Worm (Caenorhabditis elegans) whole organism, L4 larva: Measurements from ENCODE around the gene clc-11.

Experiments used
- D1046.2 ChIP-seq: fragments of 200-800 bp; sonication (Bioruptor generic); IDR thresholded peaks from 2 replicates; pipeline ENCODE4 v1.3.6; 2022; ENCODE audit warnings: missing genetic modification characterization, missing compliant biosample characterization
- T20F7.1 ChIP-seq: fragments of 200-800 bp; sonication (Bioruptor generic); optimal IDR thresholded peaks from 2 replicates; lab custom pipeline; 2018; ENCODE audit warnings: mild to moderate bottlenecking, missing genetic modification characterization, missing compliant biosample characterization
- aha-1 ChIP-seq: fragments of 150-350 bp; peaks from one replicate; lab custom pipeline; 2014; ENCODE audit warnings: missing biosample characterization, missing genetic modification characterization
- ceh-28 ChIP-seq: fragments of 150-350 bp; optimal IDR thresholded peaks from 2 replicates; lab custom pipeline; 2014; ENCODE audit warnings: missing biosample characterization, missing genetic modification reagents, missing genetic modification characterization
- ceh-44 ChIP-seq: fragments of 200-800 bp; sonication (Bioruptor generic); IDR thresholded peaks from 2 replicates; pipeline ENCODE4 v1.3.6; 2022; ENCODE audit warnings: missing genetic modification reagents, missing genetic modification characterization, missing compliant biosample characterization
- ceh-62 ChIP-seq: sonication (generic microtip); optimal IDR thresholded peaks from 2 replicates; lab custom pipeline; 2017; ENCODE audit warnings: missing biosample characterization, missing genetic modification characterization
- ces-1 ChIP-seq: fragments of 150-350 bp; sonication (generic microtip); optimal IDR thresholded peaks from 4 replicates; lab custom pipeline; 2014; ENCODE audit warnings: missing biosample characterization, missing genetic modification reagents, missing genetic modification characterization
- daf-16 ChIP-seq, 3 experiments: sonication (generic microtip); optimal IDR thresholded peaks; 2 replicates each; lab custom pipeline; 2016 to 2017; ENCODE audit warnings: missing genetic modification characterization in 3 of 3, missing genetic modification reagents in 3 of 3, mild to moderate bottlenecking in 2 of 3, missing compliant biosample characterization in 2 of 3, missing biosample characterization in 1 of 3, moderate library complexity in 1 of 3
- dmd-6 ChIP-seq: fragments of 200-800 bp; sonication (Bioruptor generic); IDR thresholded peaks from 2 replicates; pipeline ENCODE4 v1.3.6; 2022; ENCODE audit warnings: missing genetic modification reagents, missing genetic modification characterization, missing compliant biosample characterization
- dve-1 ChIP-seq: sonication (generic microtip); optimal IDR thresholded peaks from 2 replicates; lab custom pipeline; 2017; ENCODE audit warnings: antibody characterized with exemption, mild to moderate bottlenecking, missing genetic modification characterization, missing compliant biosample characterization; ENCODE audit not compliant: insufficient read depth
- fos-1 ChIP-seq: fragments of 150-350 bp; optimal IDR thresholded peaks from 2 replicates; lab custom pipeline; 2014; ENCODE audit warnings: missing biosample characterization, missing genetic modification characterization
- hlh-30 ChIP-seq: sonication (generic microtip); optimal IDR thresholded peaks from 2 replicates; lab custom pipeline; 2017; ENCODE audit warnings: antibody characterized with exemption, mild to moderate bottlenecking, missing genetic modification characterization, missing compliant biosample characterization; ENCODE audit not compliant: insufficient read depth
- hmg-1.1 ChIP-seq: fragments of 200-800 bp; sonication (Bioruptor generic); IDR thresholded peaks from 2 replicates; pipeline ENCODE4 v1.3.6; 2022; ENCODE audit warnings: missing genetic modification reagents, missing genetic modification characterization, missing compliant biosample characterization
- lin-38 ChIP-seq: fragments of 200-800 bp; sonication (Bioruptor generic); IDR thresholded peaks from 2 replicates; pipeline ENCODE4 v1.3.6; 2022; ENCODE audit warnings: missing genetic modification reagents, missing genetic modification characterization, missing compliant biosample characterization
- lsy-2 ChIP-seq, 2 experiments: fragments of 150-350 bp in 1 of 2; sonication (generic microtip) in 1 of 2; optimal IDR thresholded peaks; 2 replicates each; lab custom pipeline; 2014 to 2017; ENCODE audit warnings: missing biosample characterization in 2 of 2, missing genetic modification characterization in 2 of 2
- mdt-29 ChIP-seq: fragments of 200-800 bp; sonication (Bioruptor generic); IDR thresholded peaks from 2 replicates; pipeline ENCODE4 v1.3.6; 2022; ENCODE audit warnings: missing genetic modification reagents, missing genetic modification characterization, missing compliant biosample characterization
- mep-1 ChIP-seq: fragments of 150-350 bp; sonication (generic microtip); optimal IDR thresholded peaks from 3 replicates; lab custom pipeline; 2014; ENCODE audit warnings: missing biosample characterization, missing genetic modification characterization
- mes-2 ChIP-seq: sonication (generic microtip); optimal IDR thresholded peaks from 2 replicates; lab custom pipeline; 2016; ENCODE audit warnings: missing genotype, mild to moderate bottlenecking, missing genetic modification characterization, missing compliant biosample characterization; ENCODE audit not compliant: poor library complexity, severe bottlenecking
- mxl-3 ChIP-seq: fragments of 200-800 bp; sonication (Bioruptor generic); optimal IDR thresholded peaks from 2 replicates; lab custom pipeline; 2018; ENCODE audit warnings: mild to moderate bottlenecking, missing genetic modification characterization, missing compliant biosample characterization
- nhr-102 ChIP-seq: sonication (generic microtip); optimal IDR thresholded peaks from 2 replicates; lab custom pipeline; 2016; ENCODE audit warnings: mild to moderate bottlenecking, missing genetic modification characterization, moderate library complexity, missing compliant biosample characterization
- nhr-237 ChIP-seq: sonication (generic microtip); optimal IDR thresholded peaks from 2 replicates; lab custom pipeline; 2017; ENCODE audit warnings: missing biosample characterization, missing genetic modification characterization
- nhr-28 ChIP-seq: fragments of 150-350 bp; optimal IDR thresholded peaks from 2 replicates; lab custom pipeline; 2014; ENCODE audit warnings: missing biosample characterization, missing genetic modification characterization
- nhr-77 ChIP-seq: fragments of 150-350 bp; optimal IDR thresholded peaks from 2 replicates; lab custom pipeline; 2014; ENCODE audit warnings: missing biosample characterization, missing genetic modification characterization
- pha-4 ChIP-seq, 2 experiments: fragments of 150-350 bp in 1 of 2; fragments of 200-800 bp in 1 of 2; sonication (Bioruptor generic) in 1 of 2; IDR thresholded peaks in 1 of 2; optimal IDR thresholded peaks in 1 of 2; 2 replicates each; pipeline versions ENCODE4 v1.3.6 to Lab custom; 2014 to 2022; ENCODE audit warnings: missing genetic modification characterization in 2 of 2, missing genetic modification reagents in 2 of 2, missing biosample characterization in 1 of 2, missing compliant biosample characterization in 1 of 2
- pqm-1 ChIP-seq: sonication (generic microtip); optimal IDR thresholded peaks from 2 replicates; lab custom pipeline; 2017; ENCODE audit warnings: missing biosample characterization, missing genetic modification characterization
- rbr-2 ChIP-seq: sonication (generic microtip); optimal IDR thresholded peaks from 2 replicates; lab custom pipeline; 2016; ENCODE audit warnings: missing genotype, missing genetic modification characterization, missing compliant biosample characterization
- snpc-1.2 ChIP-seq: fragments of 200-800 bp; sonication (Bioruptor generic); IDR thresholded peaks from 2 replicates; pipeline ENCODE4 v1.3.6; 2022; ENCODE audit warnings: missing genetic modification reagents, missing genetic modification characterization, missing compliant biosample characterization
- tra-1 ChIP-seq: fragments of 200-800 bp; sonication (Bioruptor generic); IDR thresholded peaks from 2 replicates; pipeline ENCODE4 v1.3.6; 2022; ENCODE audit warnings: missing genetic modification reagents, missing genetic modification characterization, missing compliant biosample characterization
- unc-62 ChIP-seq, 3 experiments: fragments of 150-350 bp in 1 of 3; sonication (generic microtip); optimal IDR thresholded peaks in 2 of 3; peaks in 1 of 3; 1 replicate in 1 of 3; 2 replicates in 2 of 3; lab custom pipeline; 2014 to 2017; ENCODE audit warnings: missing biosample characterization in 3 of 3, missing genetic modification characterization in 3 of 3, missing genetic modification reagents in 3 of 3, missing genotype in 1 of 3
- zfp-3 ChIP-seq: fragments of 200-800 bp; sonication (Bioruptor generic); conservative IDR thresholded peaks from 2 replicates; pipeline ENCODE4 v1.3.6; 2022; ENCODE audit warnings: missing genetic modification reagents, missing genetic modification characterization, missing compliant biosample characterization
- zip-11 ChIP-seq: fragments of 200-800 bp; sonication (Bioruptor generic); IDR thresholded peaks from 2 replicates; pipeline ENCODE4 v1.3.6; 2022; ENCODE audit warnings: missing genetic modification characterization, missing compliant biosample characterization
- ztf-11 ChIP-seq: fragments of 150-350 bp; optimal IDR thresholded peaks from 2 replicates; lab custom pipeline; 2014; ENCODE audit warnings: missing biosample characterization, missing genetic modification characterization

clc-11 gene

ce11 chrV:16121451-16121850 is 18.0 kb downstream of the clc-11 start (continued):
- TF ChIP-seq ces-1 (GFP tag; lab: Kevin White, UChicago) (no peak), hmg-1.1 (no peak), zip-11 (GFP tag; lab: Robert Waterston, UW) (no peak), snpc-1.2 (GFP tag; lab: Robert Waterston, UW) (no peak)
- TF ChIP-seq, all 104 proteins: peak for 6

- TF ChIP-seq tra-1 = 0 out of 2 replicates have a peak, but pooled peaks have one; percentile 49
- peak; percentile 45 for TF ChIP-seq dve-1 (tag; lab: Kevin White, UChicago)
- TF ChIP-seq daf-16 (GFP tag; optimal IDR thresholded peaks at IDR 0.05; lab: Kevin White, UChicago) = no peak
- TF ChIP-seq daf-16 (tag; optimal IDR thresholded peaks at IDR 0.05; lab: Kevin White, UChicago) = peak; percentile 66
- peak; percentile 54 for TF ChIP-seq pqm-1 (tag; lab: Kevin White, UChicago)
- peak in 1 of 2 experiments; percentile 14 for TF ChIP-seq unc-62 (GFP tag; optimal IDR thresholded peaks at IDR 0.05 in 1 of 2; lab: Kevin White, UChicago)
- TF ChIP-seq unc-62 (tag; optimal IDR thresholded peaks at IDR 0.05; lab: Kevin White, UChicago) = no peak
- peak; percentile 61 for TF ChIP-seq nhr-28 (tag; lab: Kevin White, UChicago)
- no peak for TF ChIP-seq zfp-3 (GFP tag; lab: Robert Waterston, UW)
- no peak for TF ChIP-seq lin-38 (GFP tag; lab: Robert Waterston, UW)
- TF ChIP-seq T20F7.1 (GFP tag; lab: Kevin White, UChicago) = no peak
- peak; percentile 49; the same call in 1 of the 2 replicates for TF ChIP-seq dmd-6 (GFP tag; lab: Robert Waterston, UW)
- TF ChIP-seq nhr-77 (tag; lab: Kevin White, UChicago) = no peak
Observed at ce11 chrV:16120922-16121321, 18.5 kb downstream of the clc-11 start, which contains the start of gene skr-3. skr-3 (plus strand) TSS chrV:16121084.

- TF ChIP-seq aha-1 (peak; percentile 78), mep-1 (tag; lab: Kevin White, UChicago) (no peak), nhr-77 (tag; lab: Kevin White, UChicago) (no peak)
Observed at ce11 chrV:16120499-16120898, 18.9 kb downstream of the clc-11 start.

ce11 chrV:16118601-16119000 is 20.8 kb downstream of the clc-11 start, which contains the start of gene str-103:
str-103 (minus strand) TSS chrV:16118701.
- TF ChIP-seq ceh-28 (tag; lab: Kevin White, UChicago) = no peak
- TF ChIP-seq ceh-62 = no peak
- TF ChIP-seq hlh-30 (tag; lab: Kevin White, UChicago) = no peak
- no peak for TF ChIP-seq nhr-102 (tag; lab: Kevin White, UChicago)
- no peak for TF ChIP-seq fos-1 (tag; lab: Kevin White, UChicago)
- no peak for TF ChIP-seq mdt-29 (GFP tag; lab: Robert Waterston, UW)
- TF ChIP-seq ceh-44 (GFP tag; lab: Robert Waterston, UW) = no peak
- TF ChIP-seq mes-2 (tag; lab: Kevin White, UChicago) = no peak
- no peak for TF ChIP-seq zip-11 (GFP tag; lab: Robert Waterston, UW)
- no peak for TF ChIP-seq lsy-2 (tag; optimal IDR thresholded peaks at IDR 0.05; lab: Kevin White, UChicago)
- no peak for TF ChIP-seq pha-4 (GFP tag; IDR thresholded peaks at IDR 0.05; lab: Robert Waterston, UW)
- no peak for TF ChIP-seq pha-4 (tag; optimal IDR thresholded peaks at IDR 0.05; lab: Kevin White, UChicago)
- TF ChIP-seq nhr-28 (tag; lab: Kevin White, UChicago) = no peak
- TF ChIP-seq D1046.2 (GFP tag; lab: Robert Waterston, UW) = no peak
- no peak for TF ChIP-seq rbr-2 (tag; lab: Kevin White, UChicago)
- TF ChIP-seq mxl-3 (GFP tag; lab: Kevin White, UChicago) = no peak
- no peak for TF ChIP-seq ztf-11
- TF ChIP-seq nhr-237 (tag; lab: Kevin White, UChicago) = no peak
- TF ChIP-seq, all 104 proteins: peak for 0
